Worm (Caenorhabditis elegans): Measurements from ENCODE around the gene fipr-17.

ce11 chrIII:11031309-11031708 lies 23.9 kb upstream of the fipr-17 start, which contains the start of gene Y48A6B.14:
- TF ChIP-seq ztf-29 (GFP tag; IDR thresholded peaks at IDR 0.05) (no peak), flt-1 (GFP tag; IDR thresholded peaks at IDR 0.05) (no peak), klf-2 (GFP tag; conservative IDR thresholded peaks at IDR 0.05) (no peak)
